Fruit fly (Drosophila melanogaster) whole organism, embryonic: ENCODE results near the gene CG18577.

Experiments used
- Aef1 ChIP-seq: fragments of 200-800 bp; sonication (Bioruptor generic); IDR thresholded peaks from 3 replicates; pipeline ENCODE4 v1.3.6; 2022; ENCODE audit warnings: missing biosample characterization, missing genetic modification characterization
- B-H2 ChIP-seq: fragments of 200-800 bp; sonication (Bioruptor generic); optimal IDR thresholded peaks from 2 replicates; lab custom pipeline; 2018; ENCODE audit warnings: missing biosample characterization, mild to moderate bottlenecking, missing genetic modification characterization
- CG10431 ChIP-seq: fragments of 200-800 bp; sonication (Bioruptor generic); optimal IDR thresholded peaks from 3 replicates; lab custom pipeline; 2018; ENCODE audit warnings: missing biosample characterization, mild to moderate bottlenecking, missing genetic modification characterization
- CG10565 ChIP-seq: fragments of 200-800 bp; sonication (Bioruptor generic); optimal IDR thresholded peaks from 3 replicates; lab custom pipeline; 2016; ENCODE audit warnings: missing biosample characterization, mild to moderate bottlenecking, missing genetic modification characterization
- CG12219 ChIP-seq: fragments of 200-800 bp; sonication (Bioruptor generic); optimal IDR thresholded peaks from 3 replicates; lab custom pipeline; 2018; ENCODE audit warnings: missing biosample characterization, mild to moderate bottlenecking, missing genetic modification characterization
- CG13287 ChIP-seq: fragments of 200-800 bp; sonication (Bioruptor generic); IDR thresholded peaks from 2 replicates; pipeline ENCODE4 v1.3.6; 2022; ENCODE audit warnings: missing biosample characterization, missing genetic modification characterization; ENCODE audit not compliant: partially characterized antibody
- CG14014 ChIP-seq: fragments of 200-800 bp; sonication (Bioruptor generic); IDR thresholded peaks from 2 replicates; pipeline ENCODE4 v1.3.6; 2022; ENCODE audit warnings: missing biosample characterization, missing genetic modification characterization
- CG15011 ChIP-seq: fragments of 200-800 bp; sonication (Bioruptor generic); optimal IDR thresholded peaks from 3 replicates; lab custom pipeline; 2018; ENCODE audit warnings: missing biosample characterization, mild to moderate bottlenecking, missing genetic modification characterization
- CG15269 ChIP-seq: fragments of 200-800 bp; sonication (Bioruptor generic); optimal IDR thresholded peaks from 2 replicates; lab custom pipeline; 2018; ENCODE audit warnings: missing biosample characterization, mild to moderate bottlenecking, missing genetic modification characterization, moderate library complexity
- CG16815 ChIP-seq: fragments of 200-800 bp; sonication (Bioruptor generic); optimal IDR thresholded peaks from 3 replicates; lab custom pipeline; 2017; ENCODE audit warnings: missing biosample characterization, mild to moderate bottlenecking, missing genetic modification characterization
- CG17328 ChIP-seq: fragments of 200-800 bp; sonication (Bioruptor generic); IDR thresholded peaks from 2 replicates; pipeline ENCODE4 v1.3.6; 2022; ENCODE audit warnings: missing biosample characterization, missing genetic modification characterization
- CG17568 ChIP-seq: fragments of 200-800 bp; sonication (Bioruptor generic); optimal IDR thresholded peaks from 2 replicates; lab custom pipeline; 2018; ENCODE audit warnings: missing biosample characterization, mild to moderate bottlenecking, missing genetic modification characterization, moderate library complexity
- CG17802 ChIP-seq: fragments of 200-800 bp; sonication (Bioruptor generic); optimal IDR thresholded peaks from 2 replicates; lab custom pipeline; 2018; ENCODE audit warnings: missing biosample characterization, mild to moderate bottlenecking, missing genetic modification characterization, moderate library complexity
- CG2889 ChIP-seq: fragments of 200-800 bp; sonication (Bioruptor generic); IDR thresholded peaks from 3 replicates; pipeline ENCODE4 v1.3.6; 2022; ENCODE audit warnings: missing biosample characterization, missing genetic modification characterization
- CG31224 ChIP-seq: fragments of 200-800 bp; sonication (Bioruptor generic); IDR thresholded peaks from 2 replicates; pipeline ENCODE4 v1.3.6; 2022; ENCODE audit warnings: missing biosample characterization, missing genetic modification characterization
- CG31388 ChIP-seq: fragments of 200-800 bp; sonication (Bioruptor generic); optimal IDR thresholded peaks from 2 replicates; lab custom pipeline; 2016; ENCODE audit warnings: missing biosample characterization, missing genetic modification characterization
- CG32532 ChIP-seq: fragments of 200-800 bp; sonication (Bioruptor generic); IDR thresholded peaks from 2 replicates; pipeline ENCODE4 v1.3.6; 2022; ENCODE audit warnings: missing biosample characterization, missing genetic modification characterization
- CG32767 ChIP-seq: fragments of 200-800 bp; sonication (Bioruptor generic); IDR thresholded peaks from 2 replicates; pipeline ENCODE4 v1.3.6; 2022; ENCODE audit warnings: missing biosample characterization, missing genetic modification characterization
- CG5953 ChIP-seq: fragments of 200-800 bp; sonication (Bioruptor generic); IDR thresholded peaks from 2 replicates; pipeline ENCODE4 v1.3.6; 2022; ENCODE audit warnings: missing biosample characterization, missing genetic modification characterization
- CG6683 ChIP-seq: fragments of 200-800 bp; sonication (Bioruptor generic); optimal IDR thresholded peaks from 2 replicates; lab custom pipeline; 2017; ENCODE audit warnings: missing biosample characterization, mild to moderate bottlenecking, missing genetic modification characterization, missing genetic modification reagents
- CG8924 ChIP-seq: fragments of 200-800 bp; optimal IDR thresholded peaks from 3 replicates; lab custom pipeline; 2019; ENCODE audit warnings: missing biosample characterization, mild to moderate bottlenecking, missing genetic modification characterization, moderate library complexity
- Dek ChIP-seq: fragments of 200-800 bp; sonication (Bioruptor generic); optimal IDR thresholded peaks from 3 replicates; lab custom pipeline; 2019; ENCODE audit warnings: missing biosample characterization, mild to moderate bottlenecking, missing genetic modification characterization, moderate library complexity
- H15 ChIP-seq: fragments of 200-800 bp; sonication (Bioruptor generic); IDR thresholded peaks from 3 replicates; pipeline ENCODE4 v1.3.6; 2022; ENCODE audit warnings: missing biosample characterization, missing genetic modification characterization
- Hey ChIP-seq: fragments of 200-800 bp; sonication (Bioruptor generic); optimal IDR thresholded peaks from 3 replicates; lab custom pipeline; 2018; ENCODE audit warnings: missing biosample characterization, mild to moderate bottlenecking, missing genetic modification characterization
- Spps ChIP-seq: fragments of 200-800 bp; sonication (Bioruptor generic); optimal IDR thresholded peaks from 2 replicates; lab custom pipeline; 2018; ENCODE audit warnings: missing biosample characterization, mild to moderate bottlenecking, missing genetic modification characterization
- bab2 ChIP-seq: fragments of 200-800 bp; sonication (Bioruptor generic); optimal IDR thresholded peaks from 2 replicates; lab custom pipeline; 2016; ENCODE audit warnings: missing biosample characterization, missing genetic modification characterization
- corto ChIP-seq: fragments of 200-800 bp; sonication (Bioruptor generic); optimal IDR thresholded peaks from 2 replicates; lab custom pipeline; 2016; ENCODE audit warnings: missing biosample characterization, mild to moderate bottlenecking, missing genetic modification characterization, moderate library complexity
- dan ChIP-seq: fragments of 200-800 bp; sonication (Bioruptor generic); IDR thresholded peaks from 2 replicates; pipeline ENCODE4 v1.3.6; 2022; ENCODE audit warnings: missing biosample characterization, missing genetic modification characterization
- dimm ChIP-seq: fragments of 200-800 bp; sonication (Bioruptor generic); IDR thresholded peaks from 2 replicates; pipeline ENCODE4 v1.3.6; 2022; ENCODE audit warnings: missing biosample characterization, missing genetic modification characterization
- dm ChIP-seq: fragments of 200-800 bp; sonication (Bioruptor generic); optimal IDR thresholded peaks from 3 replicates; lab custom pipeline; 2016; ENCODE audit warnings: missing biosample characterization, missing genetic modification characterization
- ems ChIP-seq: fragments of 200-800 bp; sonication (Bioruptor generic); optimal IDR thresholded peaks from 3 replicates; lab custom pipeline; 2016; ENCODE audit warnings: missing biosample characterization, missing genetic modification characterization
- en ChIP-seq: fragments of 200-800 bp; sonication (Bioruptor generic); optimal IDR thresholded peaks from 2 replicates; lab custom pipeline; 2016; ENCODE audit warnings: missing biosample characterization, missing genetic modification characterization
- esg ChIP-seq: fragments of 200-800 bp; sonication (Bioruptor generic); conservative IDR thresholded peaks from 2 replicates; pipeline ENCODE4 v1.3.6; 2022; ENCODE audit warnings: missing biosample characterization, missing genetic modification characterization
- fu2 ChIP-seq: fragments of 200-800 bp; sonication (Bioruptor generic); optimal IDR thresholded peaks from 2 replicates; lab custom pipeline; 2016; ENCODE audit warnings: missing biosample characterization, missing genetic modification characterization
- hth ChIP-seq: fragments of >200 bp; optimal IDR thresholded peaks from 2 replicates; lab custom pipeline; 2017; ENCODE audit warnings: inconsistent platforms
- ind ChIP-seq: fragments of 200-800 bp; sonication (Bioruptor generic); optimal IDR thresholded peaks from 3 replicates; lab custom pipeline; 2016; ENCODE audit warnings: missing biosample characterization, missing genetic modification characterization
- insv ChIP-seq, 2 experiments: fragments of 200-800 bp; sonication (Bioruptor generic); optimal IDR thresholded peaks; 3 replicates each; lab custom pipeline; 2016 to 2018; ENCODE audit warnings: missing biosample characterization in 2 of 2, missing genetic modification characterization in 2 of 2
- jigr1 ChIP-seq: fragments of 200-800 bp; sonication (Bioruptor generic); IDR thresholded peaks from 3 replicates; pipeline ENCODE4 v1.3.6; 2022; ENCODE audit warnings: missing biosample characterization, missing genetic modification characterization
- odd ChIP-seq: fragments of 200-800 bp; sonication (Bioruptor generic); optimal IDR thresholded peaks from 2 replicates; lab custom pipeline; 2017; ENCODE audit warnings: missing biosample characterization, mild to moderate bottlenecking, missing genetic modification characterization
- pfk ChIP-seq: fragments of 200-800 bp; sonication (Bioruptor generic); optimal IDR thresholded peaks from 2 replicates; lab custom pipeline; 2018; ENCODE audit warnings: missing biosample characterization, mild to moderate bottlenecking, missing genetic modification characterization, moderate library complexity
- pzg ChIP-seq: fragments of 200-800 bp; sonication (Bioruptor generic); optimal IDR thresholded peaks from 3 replicates; lab custom pipeline; 2018; ENCODE audit warnings: missing biosample characterization, mild to moderate bottlenecking, missing genetic modification characterization, moderate library complexity
- sna ChIP-seq: fragments of 200-800 bp; sonication (Bioruptor generic); IDR thresholded peaks from 2 replicates; pipeline ENCODE4 v1.3.6; 2022; ENCODE audit warnings: missing biosample characterization, missing genetic modification characterization; ENCODE audit not compliant: partially characterized antibody
- so ChIP-seq: fragments of 200-800 bp; sonication (Bioruptor generic); IDR thresholded peaks from 3 replicates; pipeline ENCODE4 v1.3.6; 2022; ENCODE audit warnings: missing biosample characterization, missing genetic modification characterization
- stwl ChIP-seq: fragments of 200-800 bp; sonication (Bioruptor generic); optimal IDR thresholded peaks from 3 replicates; lab custom pipeline; 2018; ENCODE audit warnings: missing biosample characterization, mild to moderate bottlenecking, missing genetic modification characterization, moderate library complexity
- tna ChIP-seq: fragments of 200-800 bp; sonication (Bioruptor generic); IDR thresholded peaks from 2 replicates; pipeline ENCODE4 v1.3.6; 2022; ENCODE audit warnings: missing biosample characterization, missing genetic modification characterization; ENCODE audit not compliant: partially characterized antibody
- tup ChIP-seq: fragments of 200-800 bp; sonication (Bioruptor generic); optimal IDR thresholded peaks from 2 replicates; lab custom pipeline; 2016; ENCODE audit warnings: missing biosample characterization, mild to moderate bottlenecking, missing genetic modification characterization, moderate library complexity
- tx ChIP-seq: fragments of 200-800 bp; sonication (Bioruptor generic); optimal IDR thresholded peaks from 2 replicates; lab custom pipeline; 2016; ENCODE audit warnings: missing biosample characterization, missing genetic modification characterization
- vnd ChIP-seq: fragments of 200-800 bp; sonication (Bioruptor generic); IDR thresholded peaks from 3 replicates; pipeline ENCODE4 v1.3.6; 2022; ENCODE audit warnings: missing biosample characterization, missing genetic modification characterization; ENCODE audit not compliant: partially characterized antibody
- vvl ChIP-seq: fragments of 200-800 bp; sonication (Bioruptor generic); IDR thresholded peaks from 2 replicates; pipeline ENCODE4 v1.3.6; 2022; ENCODE audit warnings: missing biosample characterization, missing genetic modification characterization

Gene CG18577

DNA sequence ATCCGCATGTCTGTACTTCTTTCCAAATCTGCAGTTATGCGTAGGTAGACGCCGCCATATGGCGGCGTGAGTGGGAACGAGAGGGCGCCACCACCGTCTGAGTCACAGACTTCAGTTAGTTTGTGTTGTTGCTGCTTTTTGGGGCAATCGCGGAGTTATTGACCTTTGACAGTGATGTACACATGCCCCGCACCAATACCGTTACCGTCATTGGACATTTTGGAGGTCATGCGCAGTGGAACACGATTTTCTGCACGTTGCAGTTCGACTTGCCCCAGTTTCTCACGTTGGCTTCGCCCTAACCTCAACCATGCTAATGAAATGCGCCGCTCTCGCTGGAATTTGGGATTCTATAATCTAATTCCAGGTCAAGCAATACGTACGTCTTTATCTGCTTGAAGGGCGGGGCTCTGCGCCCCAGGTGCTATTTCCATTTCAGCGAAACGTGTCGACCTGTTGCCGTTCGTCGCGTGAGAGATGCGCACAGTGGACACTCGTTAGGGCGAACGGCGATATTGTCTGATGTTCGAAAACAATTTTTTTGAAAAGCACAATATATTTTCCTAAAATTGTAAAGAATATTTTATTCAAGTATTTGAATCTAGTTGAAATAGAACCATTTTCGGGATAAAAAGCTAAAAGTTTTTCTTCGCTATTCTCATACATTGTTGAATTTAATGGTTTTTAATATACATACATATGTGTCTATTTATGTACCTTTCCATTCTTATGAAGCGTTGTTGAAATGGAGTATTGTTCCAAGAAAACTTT lies 15.6 kb downstream of the CG18577 start (continued):
- TF ChIP-seq pzg (GFP tag; lab: Kevin White, UChicago) = peak; percentile 20
- TF ChIP-seq B-H2 (GFP tag; lab: Kevin White, UChicago) = peak; percentile 56
- TF ChIP-seq Hey (tag; lab: Kevin White, UChicago) = peak; percentile 69
- no peak for TF ChIP-seq vnd (GFP tag; lab: Robert Waterston, UW)
- TF ChIP-seq CG32767 = peak; percentile 53
- TF ChIP-seq CG13287 (GFP tag; lab: Robert Waterston, UW) = no peak; the same call in 1 of the 2 replicates
- no peak for TF ChIP-seq odd (GFP tag; lab: Kevin White, UChicago)
- TF ChIP-seq en = no peak
- TF ChIP-seq CG31388 (GFP tag; lab: Kevin White, UChicago) = peak; percentile 19
- peak; percentile 65 for TF ChIP-seq tx (GFP tag; lab: Kevin White, UChicago)
- TF ChIP-seq CG16815 (GFP tag; lab: Kevin White, UChicago) = peak; percentile 55
- TF ChIP-seq jigr1 = no peak
- TF ChIP-seq sna (GFP tag; lab: Robert Waterston, UW) = no peak
- no peak for TF ChIP-seq hth (lab: Kevin White, UChicago)
- peak; percentile 48 for TF ChIP-seq fu2 (GFP tag; lab: Kevin White, UChicago)
- TF ChIP-seq stwl = no peak
- TF ChIP-seq CG6683 (GFP tag; lab: Kevin White, UChicago) = no peak
- no peak for TF ChIP-seq tna
- TF ChIP-seq Aef1 = peak; percentile 66; the same call in 2 of the 3 replicates
- TF ChIP-seq CG31224 (GFP tag; lab: Robert Waterston, UW) = peak; percentile 67
- peak; percentile 67 for TF ChIP-seq ems (GFP tag; lab: Kevin White, UChicago)
- peak; percentile 78 for TF ChIP-seq CG17328
- peak; percentile 70 for TF ChIP-seq CG15269 (tag; lab: Kevin White, UChicago)
- TF ChIP-seq CG5953 (GFP tag; lab: Robert Waterston, UW) = peak; percentile 55
- TF ChIP-seq Spps (tag; lab: Kevin White, UChicago) = no peak
- peak; percentile 43 for TF ChIP-seq CG12219 (GFP tag; lab: Kevin White, UChicago)
- TF ChIP-seq dm (GFP tag; lab: Kevin White, UChicago) = peak; percentile 97
- no peak for TF ChIP-seq CG10431
- peak; percentile 64 for TF ChIP-seq CG2889
- peak; percentile 68 for TF ChIP-seq bab2 (GFP tag; lab: Kevin White, UChicago)
- peak; percentile 83 for TF ChIP-seq ind (GFP tag; lab: Kevin White, UChicago)
- no peak for TF ChIP-seq CG15011 (GFP tag; lab: Kevin White, UChicago)
- TF ChIP-seq dan = no peak
- peak; percentile 64 for TF ChIP-seq Dek
- TF ChIP-seq so (GFP tag; lab: Robert Waterston, UW) = peak; percentile 64; the same call in 1 of the 3 replicates
- TF ChIP-seq CG32532 (GFP tag; lab: Robert Waterston, UW) = peak; percentile 90
- TF ChIP-seq CG14014 (GFP tag; lab: Robert Waterston, UW) = peak; percentile 80
- TF ChIP-seq H15 (GFP tag; lab: Robert Waterston, UW) = peak; percentile 65; the same call in 2 of the 3 replicates
- TF ChIP-seq dimm (GFP tag; lab: Robert Waterston, UW) = 0 out of 2 replicates have a peak, but pooled peaks have one; percentile 27
- TF ChIP-seq corto = no peak
- TF ChIP-seq vvl (GFP tag; lab: Robert Waterston, UW) = peak; percentile 81
- no peak for TF ChIP-seq tup (GFP tag; lab: Kevin White, UChicago)
- no peak for TF ChIP-seq pfk (GFP tag; lab: Kevin White, UChicago)
- peak in 1 of 2 experiments; percentile 17 for TF ChIP-seq insv (GFP tag; optimal IDR thresholded peaks at IDR 0.05; lab: Kevin White, UChicago)
- TF ChIP-seq CG17802 (tag; lab: Kevin White, UChicago) = peak; percentile 38
- peak; percentile 52 for TF ChIP-seq esg (GFP tag; lab: Robert Waterston, UW)
- TF ChIP-seq CG17568 (GFP tag; lab: Kevin White, UChicago) = peak; percentile 33
- peak; percentile 46 for TF ChIP-seq CG8924
- TF ChIP-seq CG10565 (GFP tag; lab: Kevin White, UChicago) = no peak
